Worm (Caenorhabditis elegans) whole organism, young adult: ENCODE results near the gene srh-246.

Experiments used
- B0035.1 ChIP-seq: sonication (generic microtip); optimal IDR thresholded peaks from 2 replicates; lab custom pipeline; 2016; ENCODE audit warnings: missing genetic modification characterization, mild to moderate bottlenecking, missing compliant biosample characterization, missing genotype, missing genetic modification reagents
- F22D6.2 ChIP-seq: sonication (generic microtip); optimal IDR thresholded peaks from 2 replicates; lab custom pipeline; 2016; ENCODE audit warnings: mild to moderate bottlenecking, missing genetic modification characterization, missing compliant biosample characterization
- F49E8.2 ChIP-seq: sonication (generic microtip); optimal IDR thresholded peaks from 3 replicates; lab custom pipeline; 2017; ENCODE audit warnings: missing genetic modification characterization, mild to moderate bottlenecking, missing compliant biosample characterization, antibody characterized with exemption, moderate library complexity; ENCODE audit not compliant: insufficient read depth
- K11D2.4 ChIP-seq: fragments of 200-800 bp; sonication (Bioruptor generic); IDR thresholded peaks from 2 replicates; pipeline ENCODE4 v1.3.6; 2022; ENCODE audit warnings: missing genetic modification reagents, missing genetic modification characterization, missing compliant biosample characterization
- K12H6.12 ChIP-seq: fragments of 200-800 bp; sonication (Bioruptor generic); optimal IDR thresholded peaks from 2 replicates; lab custom pipeline; 2018; ENCODE audit warnings: mild to moderate bottlenecking, missing genetic modification characterization, missing compliant biosample characterization
- T07F8.4 ChIP-seq: sonication (generic microtip); optimal IDR thresholded peaks from 2 replicates; lab custom pipeline; 2016; ENCODE audit warnings: mild to moderate bottlenecking, missing genetic modification characterization, moderate library complexity, missing compliant biosample characterization
- Y53F4B.3 ChIP-seq: fragments of 200-800 bp; sonication (Bioruptor generic); IDR thresholded peaks from 2 replicates; pipeline ENCODE4 v1.3.6; 2022; ENCODE audit warnings: missing genetic modification reagents, missing genetic modification characterization, missing compliant biosample characterization
- Y53G8AR.9 ChIP-seq: fragments of 200-800 bp; sonication (Bioruptor generic); conservative IDR thresholded peaks from 2 replicates; pipeline ENCODE4 v1.3.6; 2022; ENCODE audit warnings: missing genetic modification reagents, missing genetic modification characterization, missing compliant biosample characterization
- Y79H2A.3 ChIP-seq: fragments of 200-800 bp; sonication (Bioruptor generic); conservative IDR thresholded peaks from 2 replicates; pipeline ENCODE4 v1.3.6; 2022; ENCODE audit warnings: missing genetic modification reagents, missing genetic modification characterization, missing compliant biosample characterization
- Y95B8A.8 ChIP-seq: fragments of 200-800 bp; sonication (Bioruptor generic); IDR thresholded peaks from 2 replicates; pipeline ENCODE4 v1.3.6; 2022; ENCODE audit warnings: missing genetic modification reagents, missing genetic modification characterization, missing compliant biosample characterization
- akir-1 ChIP-seq: fragments of 200-800 bp; sonication (Bioruptor generic); optimal IDR thresholded peaks from 2 replicates; lab custom pipeline; 2018; ENCODE audit warnings: mild to moderate bottlenecking, missing genetic modification characterization, moderate library complexity, missing compliant biosample characterization
- ama-1 ChIP-seq, 3 experiments: fragments of 150-350 bp in 1 of 3; sonication (generic microtip) in 2 of 3; optimal IDR thresholded peaks; 2 replicates each; lab custom pipeline; 2014 to 2018; ENCODE audit warnings: missing biosample characterization in 2 of 3, missing genetic modification characterization in 2 of 3, missing genetic modification reagents in 2 of 3
- attf-6 ChIP-seq: fragments of 200-800 bp; sonication (Bioruptor generic); IDR thresholded peaks from 2 replicates; pipeline ENCODE4 v1.3.6; 2022; ENCODE audit warnings: missing genetic modification reagents, missing genetic modification characterization, missing compliant biosample characterization
- bed-2 ChIP-seq: fragments of 200-800 bp; sonication (Bioruptor generic); IDR thresholded peaks from 2 replicates; pipeline ENCODE4 v1.3.6; 2022; ENCODE audit warnings: missing genetic modification reagents, missing genetic modification characterization, missing compliant biosample characterization
- cebp-2 ChIP-seq: fragments of 200-800 bp; sonication (Bioruptor generic); IDR thresholded peaks from 2 replicates; pipeline ENCODE4 v1.3.6; 2022; ENCODE audit warnings: missing genetic modification characterization, missing compliant biosample characterization
- ceh-91 ChIP-seq: fragments of 200-800 bp; sonication (Bioruptor generic); IDR thresholded peaks from 2 replicates; pipeline ENCODE4 v1.3.6; 2022; ENCODE audit warnings: missing genetic modification reagents, missing genetic modification characterization, missing compliant biosample characterization
- dpff-1 ChIP-seq: sonication (generic microtip); optimal IDR thresholded peaks from 2 replicates; lab custom pipeline; 2017; ENCODE audit warnings: mild to moderate bottlenecking, missing genetic modification characterization, missing compliant biosample characterization
- dpl-1 ChIP-seq: fragments of 150-350 bp; optimal IDR thresholded peaks from 2 replicates; lab custom pipeline; 2014; ENCODE audit warnings: missing biosample characterization, missing genetic modification reagents, missing genetic modification characterization
- efl-1 ChIP-seq: fragments of 150-350 bp; optimal IDR thresholded peaks from 2 replicates; lab custom pipeline; 2014; ENCODE audit warnings: missing biosample characterization, missing genetic modification reagents, missing genetic modification characterization
- egl-18 ChIP-seq: fragments of 200-800 bp; sonication (Bioruptor generic); IDR thresholded peaks from 2 replicates; pipeline ENCODE4 v1.3.6; 2022; ENCODE audit warnings: missing genetic modification reagents, missing genetic modification characterization, missing compliant biosample characterization
- egl-44 ChIP-seq: fragments of 200-800 bp; sonication (Bioruptor generic); IDR thresholded peaks from 2 replicates; pipeline ENCODE4 v1.3.6; 2022; ENCODE audit warnings: missing genetic modification reagents, missing genetic modification characterization, missing compliant biosample characterization
- egrh-3 ChIP-seq: fragments of 200-800 bp; sonication (Bioruptor generic); IDR thresholded peaks from 2 replicates; pipeline ENCODE4 v1.3.6; 2022; ENCODE audit warnings: missing genetic modification reagents, missing genetic modification characterization, missing compliant biosample characterization
- fkh-3 ChIP-seq: sonication (generic microtip); optimal IDR thresholded peaks from 2 replicates; lab custom pipeline; 2016; ENCODE audit warnings: mild to moderate bottlenecking, missing genetic modification characterization, missing compliant biosample characterization
- hlh-12 ChIP-seq: sonication (generic microtip); optimal IDR thresholded peaks from 2 replicates; lab custom pipeline; 2016; ENCODE audit warnings: missing genetic modification characterization, missing compliant biosample characterization
- hsf-1 ChIP-seq: fragments of 200-800 bp; sonication (Bioruptor generic); IDR thresholded peaks from 2 replicates; pipeline ENCODE4 v1.3.6; 2022; ENCODE audit warnings: missing genetic modification reagents, missing genetic modification characterization, missing compliant biosample characterization
- let-526 ChIP-seq: fragments of 200-800 bp; sonication (Bioruptor generic); IDR thresholded peaks from 2 replicates; pipeline ENCODE4 v1.3.6; 2022; ENCODE audit warnings: missing genetic modification reagents, missing genetic modification characterization, missing compliant biosample characterization
- lin-26 ChIP-seq: fragments of 200-800 bp; sonication (Bioruptor generic); IDR thresholded peaks from 2 replicates; pipeline ENCODE4 v1.3.6; 2022; ENCODE audit warnings: missing genetic modification reagents, missing genetic modification characterization, missing compliant biosample characterization
- lin-54 ChIP-seq: fragments of 200-800 bp; sonication (Bioruptor generic); optimal IDR thresholded peaks from 2 replicates; lab custom pipeline; 2018; ENCODE audit warnings: mild to moderate bottlenecking, missing genetic modification characterization, missing compliant biosample characterization
- madf-3 ChIP-seq: fragments of 200-800 bp; sonication (Bioruptor generic); IDR thresholded peaks from 2 replicates; pipeline ENCODE4 v1.3.6; 2022; ENCODE audit warnings: missing genetic modification reagents, missing genetic modification characterization, missing compliant biosample characterization
- mel-28 ChIP-seq: sonication (generic microtip); optimal IDR thresholded peaks from 2 replicates; lab custom pipeline; 2016; ENCODE audit warnings: borderline replicate concordance, mild to moderate bottlenecking, missing genetic modification characterization, missing compliant biosample characterization
- mes-4 ChIP-seq: sonication (generic microtip); optimal IDR thresholded peaks from 2 replicates; lab custom pipeline; 2016; ENCODE audit warnings: missing genotype, missing genetic modification characterization, missing compliant biosample characterization
- nfya-1 ChIP-seq: sonication (generic microtip); optimal IDR thresholded peaks from 2 replicates; lab custom pipeline; 2017; ENCODE audit warnings: antibody characterized with exemption, missing compliant biosample characterization, missing genetic modification characterization, borderline replicate concordance; ENCODE audit not compliant: insufficient read depth
- nhr-120 ChIP-seq: fragments of 200-800 bp; sonication (Bioruptor generic); IDR thresholded peaks from 2 replicates; pipeline ENCODE4 v1.3.6; 2022; ENCODE audit warnings: missing genetic modification characterization, missing compliant biosample characterization
- nhr-179 ChIP-seq: sonication (generic microtip); optimal IDR thresholded peaks from 2 replicates; lab custom pipeline; 2016; ENCODE audit warnings: mild to moderate bottlenecking, missing genetic modification characterization, missing compliant biosample characterization
- nhr-90 ChIP-seq: sonication (generic microtip); optimal IDR thresholded peaks from 2 replicates; lab custom pipeline; 2016; ENCODE audit warnings: missing genotype, mild to moderate bottlenecking, missing genetic modification characterization, missing compliant biosample characterization
- sea-2 ChIP-seq: fragments of 200-800 bp; sonication (Bioruptor generic); IDR thresholded peaks from 2 replicates; pipeline ENCODE4 v1.3.6; 2022; ENCODE audit warnings: missing genetic modification characterization, missing compliant biosample characterization
- snpc-1.3 ChIP-seq: sonication (generic microtip); optimal IDR thresholded peaks from 2 replicates; lab custom pipeline; 2017; ENCODE audit warnings: missing genetic modification characterization, mild to moderate bottlenecking, missing compliant biosample characterization, antibody characterized with exemption, moderate library complexity, missing genotype, missing genetic modification reagents; ENCODE audit not compliant: insufficient read depth
- snpc-3.4 ChIP-seq: sonication (generic microtip); optimal IDR thresholded peaks from 2 replicates; lab custom pipeline; 2017; ENCODE audit warnings: missing genetic modification characterization, mild to moderate bottlenecking, missing compliant biosample characterization, antibody characterized with exemption, moderate library complexity, missing genotype, missing genetic modification reagents
- unc-130 ChIP-seq: sonication (generic microtip); optimal IDR thresholded peaks from 2 replicates; lab custom pipeline; 2016; ENCODE audit warnings: missing genetic modification reagents, missing genetic modification characterization, missing compliant biosample characterization
- unc-62 ChIP-seq: fragments of 150-350 bp; optimal IDR thresholded peaks from 2 replicates; lab custom pipeline; 2014; ENCODE audit warnings: missing biosample characterization, missing genetic modification reagents, missing genetic modification characterization
- ztf-3 ChIP-seq: fragments of 200-800 bp; sonication (Bioruptor generic); optimal IDR thresholded peaks from 2 replicates; lab custom pipeline; 2018; ENCODE audit warnings: mild to moderate bottlenecking, missing genetic modification characterization, missing compliant biosample characterization

srh-246 gene

DNA sequence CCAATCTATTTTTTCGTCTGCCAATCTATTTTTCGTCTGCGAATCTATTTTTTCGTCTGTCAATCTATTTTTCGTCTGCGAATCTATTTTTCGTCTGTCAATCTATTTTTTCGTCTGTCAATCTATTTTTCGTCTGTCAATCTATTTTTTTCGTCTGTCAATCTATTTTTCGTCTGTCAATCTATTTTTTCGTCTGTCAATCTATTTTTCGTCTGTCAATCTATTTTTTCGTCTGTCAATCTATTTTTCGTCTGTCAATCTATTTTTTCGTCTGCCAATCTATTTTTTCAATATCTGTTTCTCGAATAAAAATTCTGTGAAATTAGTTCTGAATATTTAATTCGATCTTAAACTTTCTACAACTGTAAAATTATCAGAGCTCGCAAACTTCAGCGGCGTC lies 562 bp upstream of the srh-246 start:
- peak; percentile 99; the same call in 1 of the 2 replicates for TF ChIP-seq Y53F4B.3 (GFP tag; lab: Robert Waterston, UW)
- peak; percentile 74; the same call in 1 of the 2 replicates for TF ChIP-seq madf-3 (GFP tag; lab: Robert Waterston, UW)
- 0 out of 2 replicates have a peak, but pooled peaks have one; percentile 35 for TF ChIP-seq hsf-1 (GFP tag; lab: Robert Waterston, UW)
- TF ChIP-seq ceh-91, result peak; percentile 44; the same call in 1 of the 2 replicates
- TF ChIP-seq egrh-3 (GFP tag; lab: Robert Waterston, UW), result peak; percentile 92

DNA sequence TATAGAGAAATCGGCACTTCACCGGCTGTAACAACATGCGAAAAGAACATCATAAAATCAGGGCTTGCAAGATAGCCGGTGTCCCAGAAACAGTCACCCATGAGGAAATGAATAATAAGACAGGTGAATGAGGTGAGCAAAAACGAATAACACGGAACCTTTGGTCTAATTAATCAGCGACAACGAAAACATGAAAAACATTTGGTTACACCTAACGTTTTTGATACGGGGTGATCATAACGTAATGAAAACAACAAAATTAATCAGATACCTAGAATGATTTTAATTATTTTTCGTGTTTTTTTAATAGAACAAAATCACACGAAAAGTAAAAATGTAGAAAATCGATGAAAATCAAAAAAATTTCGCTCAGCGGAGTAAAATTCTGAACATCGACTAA lies 1.8 kb downstream of the srh-246 start, which contains the start of gene srh-245:
Gene srh-245, minus strand, starts transcription at position 101 of the 400 bp plus-strand sequence.
- TF ChIP-seq Y95B8A.8 (GFP tag; lab: Robert Waterston, UW), result no peak
- TF ChIP-seq hlh-12 (tag; lab: Kevin White, UChicago), result no peak
- TF ChIP-seq mes-4 (tag; lab: Kevin White, UChicago), result no peak
- TF ChIP-seq ztf-3 (GFP tag; lab: Kevin White, UChicago), result no peak
- TF ChIP-seq B0035.1 (tag; lab: Kevin White, UChicago), result no peak
- no peak for TF ChIP-seq egl-44 (GFP tag; lab: Robert Waterston, UW)
- no peak for TF ChIP-seq akir-1
- no peak for TF ChIP-seq Y79H2A.3 (GFP tag; lab: Robert Waterston, UW)
- TF ChIP-seq efl-1 (GFP tag; lab: Kevin White, UChicago), result no peak
- no peak for TF ChIP-seq madf-3 (GFP tag; lab: Robert Waterston, UW)
- TF ChIP-seq Y53F4B.3 (GFP tag; lab: Robert Waterston, UW), result no peak
- no peak for TF ChIP-seq K11D2.4 (GFP tag; lab: Robert Waterston, UW)
- TF ChIP-seq bed-2 (GFP tag; lab: Robert Waterston, UW), result no peak
- TF ChIP-seq unc-130, result no peak

DNA sequence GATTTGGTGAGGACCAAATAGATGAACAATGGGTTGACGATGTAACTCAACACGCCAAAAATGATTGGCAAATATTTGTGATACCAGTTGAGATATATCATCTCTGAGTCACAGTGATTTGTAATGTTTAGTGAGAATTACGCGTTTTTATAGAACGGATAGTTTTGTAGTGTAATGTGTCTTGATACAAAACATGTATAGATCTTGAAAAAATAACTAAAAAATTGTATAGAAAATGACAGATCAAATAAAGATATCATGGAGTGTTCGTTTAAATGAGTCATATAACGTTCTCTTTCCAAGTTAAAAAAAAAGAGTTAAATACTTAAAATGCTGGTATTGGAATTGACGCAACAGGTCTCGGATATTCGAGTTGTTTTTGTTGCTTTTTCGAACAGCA lies 3.2 kb downstream of the srh-246 start, which contains the start of gene srj-6:
Gene srj-6, minus strand, starts transcription at position 101 of the 400 bp plus-strand sequence.
- TF ChIP-seq ztf-3 (GFP tag; lab: Kevin White, UChicago) (no peak), egl-44 (GFP tag; lab: Robert Waterston, UW) (no peak), F49E8.2 (tag; lab: Kevin White, UChicago) (no peak), nhr-120 (GFP tag; lab: Robert Waterston, UW) (no peak), unc-62 (no peak), nhr-90 (tag; lab: Kevin White, UChicago) (no peak), cebp-2 (GFP tag; lab: Robert Waterston, UW) (no peak), dpff-1 (no peak), nfya-1 (no peak), T07F8.4 (tag; lab: Kevin White, UChicago) (no peak), dpl-1 (GFP tag; lab: Kevin White, UChicago) (no peak), ama-1 (optimal IDR thresholded peaks at IDR 0.05; lab: Kevin White, UChicago) (no peak), ama-1 (GFP tag; optimal IDR thresholded peaks at IDR 0.05; lab: Kevin White, UChicago) (no peak), Y95B8A.8 (GFP tag; lab: Robert Waterston, UW) (no peak), attf-6 (GFP tag; lab: Robert Waterston, UW) (no peak), nhr-179 (tag; lab: Kevin White, UChicago) (no peak), K12H6.12 (tag; lab: Kevin White, UChicago) (no peak), mel-28 (tag; lab: Kevin White, UChicago) (no peak), snpc-1.3 (no peak), Y53G8AR.9 (GFP tag; lab: Robert Waterston, UW) (no peak), mes-4 (tag; lab: Kevin White, UChicago) (no peak)

DNA sequence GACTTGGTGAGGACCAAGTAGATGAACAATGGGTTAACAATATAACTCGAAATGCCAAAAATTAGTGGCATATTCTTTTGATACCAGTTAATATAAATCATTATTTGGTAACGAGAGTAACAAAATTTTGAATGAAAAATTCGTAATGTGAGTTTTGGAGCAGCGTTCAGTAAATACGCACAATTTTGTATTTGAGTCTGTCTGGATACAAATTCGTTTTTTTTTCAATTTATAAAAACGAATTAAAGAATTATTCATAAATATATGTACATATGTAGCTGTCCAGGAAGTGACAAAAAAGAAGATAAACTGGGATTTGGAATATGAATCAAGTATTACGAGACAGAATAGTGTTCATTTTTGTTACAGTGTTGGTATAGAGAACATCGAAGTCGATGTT lies 4.6 kb downstream of the srh-246 start, which contains the start of gene srj-5:
Gene srj-5, minus strand, starts transcription at position 101 of the 400 bp plus-strand sequence.
- TF ChIP-seq F22D6.2 (tag; lab: Kevin White, UChicago), result no peak
- TF ChIP-seq fkh-3 (tag; lab: Kevin White, UChicago), result no peak
- TF ChIP-seq sea-2, result no peak
- no peak for TF ChIP-seq Y79H2A.3 (GFP tag; lab: Robert Waterston, UW)
- TF ChIP-seq K12H6.12 (tag; lab: Kevin White, UChicago), result no peak
- no peak for TF ChIP-seq let-526 (GFP tag; lab: Robert Waterston, UW)
- TF ChIP-seq ztf-3 (GFP tag; lab: Kevin White, UChicago), result no peak
- TF ChIP-seq efl-1 (GFP tag; lab: Kevin White, UChicago), result no peak
- no peak for TF ChIP-seq snpc-3.4
- TF ChIP-seq lin-26 (GFP tag; lab: Robert Waterston, UW), result no peak
- no peak for TF ChIP-seq Y53G8AR.9 (GFP tag; lab: Robert Waterston, UW)
- TF ChIP-seq egl-18, result no peak
- TF ChIP-seq lin-54 (GFP tag; lab: Kevin White, UChicago), result no peak
- TF ChIP-seq, all 124 proteins: peak for 0
